Worm (Caenorhabditis elegans) whole organism, L3 larva: ENCODE measurements around the gene str-33.

Experiments
- elt-1 ChIP-seq: fragments of 150-350 bp; optimal IDR thresholded peaks from 2 replicates; lab custom pipeline; 2014; ENCODE audit warnings: missing biosample characterization, missing genetic modification characterization
- jun-1 ChIP-seq: fragments of 150-350 bp; optimal IDR thresholded peaks from 2 replicates; lab custom pipeline; 2014; ENCODE audit warnings: missing biosample characterization, missing genetic modification reagents, missing genetic modification characterization
- pha-4 ChIP-seq: fragments of 150-350 bp; optimal IDR thresholded peaks from 2 replicates; lab custom pipeline; 2014; ENCODE audit warnings: missing biosample characterization, missing genetic modification reagents, missing genetic modification characterization

- TF ChIP-seq elt-1 (tag; lab: Kevin White, UChicago) = no peak
- no peak for TF ChIP-seq pha-4 (tag; lab: Kevin White, UChicago)
- TF ChIP-seq jun-1 (tag; lab: Kevin White, UChicago) = no peak
These were observed 24.7 kb downstream of the str-33 start, which contains the start of gene srx-26 for ce11 chrV:2753007-2753406.
